Worm (Caenorhabditis elegans) whole organism, L4/young adult: ENCODE measurements around the gene C06E7.88.

Source experiments
- W03F9.2 ChIP-seq: fragments of 150-350 bp; optimal IDR thresholded peaks from 2 replicates; lab custom pipeline; 2014; ENCODE audit warnings: missing biosample characterization, missing genetic modification characterization
- dao-5 ChIP-seq: sonication (generic microtip); optimal IDR thresholded peaks from 2 replicates; lab custom pipeline; 2016; ENCODE audit warnings: missing genotype, missing genetic modification characterization, moderate library complexity, missing compliant biosample characterization
- him-1 ChIP-seq: sonication (generic microtip); optimal IDR thresholded peaks from 2 replicates; lab custom pipeline; 2016; ENCODE audit warnings: missing genotype, missing genetic modification reagents, missing genetic modification characterization, missing compliant biosample characterization

The C06E7.88 gene

ce11 chrIV:5824493-5824892 is 42.6 kb downstream of the C06E7.88 start, which contains the start of gene egal-1:
TSS of gene egal-1 (plus strand) at chrIV:5824793.
- TF ChIP-seq dao-5 (tag; lab: Kevin White, UChicago) = no peak
- no peak for TF ChIP-seq him-1 (tag; lab: Kevin White, UChicago)
- TF ChIP-seq W03F9.2 (tag; lab: Kevin White, UChicago) = no peak

ce11 chrIV:5821997-5822396 is 45.1 kb downstream of the C06E7.88 start:
- no peak for TF ChIP-seq him-1 (tag; lab: Kevin White, UChicago)

- TF ChIP-seq him-1 (tag; lab: Kevin White, UChicago) (no peak), W03F9.2 (tag; lab: Kevin White, UChicago) (no peak), dao-5 (tag; lab: Kevin White, UChicago) (no peak)
Observed at ce11 chrIV:5820953-5821352, 46.1 kb downstream of the C06E7.88 start.

- TF ChIP-seq W03F9.2 (tag; lab: Kevin White, UChicago) = no peak
- TF ChIP-seq dao-5 (tag; lab: Kevin White, UChicago) = no peak
- no peak for TF ChIP-seq him-1 (tag; lab: Kevin White, UChicago)
Observed at ce11 chrIV:5820056-5820799, 46.9 kb downstream of the C06E7.88 start.

ce11 chrIV:5817459-5817858 is 49.6 kb downstream of the C06E7.88 start:
- TF ChIP-seq him-1 (tag; lab: Kevin White, UChicago) (no peak), dao-5 (tag; lab: Kevin White, UChicago) (no peak), W03F9.2 (tag; lab: Kevin White, UChicago) (no peak)

ce11 chrIV:5816466-5816865 is 50.6 kb downstream of the C06E7.88 start:
- TF ChIP-seq W03F9.2 (tag; lab: Kevin White, UChicago) (no peak), dao-5 (tag; lab: Kevin White, UChicago) (no peak), him-1 (tag; lab: Kevin White, UChicago) (no peak)
